Worm (Caenorhabditis elegans) whole organism, L2 larva: ENCODE measurements around the gene pigc-1.

Experiments
- Y55F3AM.14 ChIP-seq: fragments of 200-800 bp; sonication (Bioruptor generic); optimal IDR thresholded peaks from 2 replicates; lab custom pipeline; 2018; ENCODE audit warnings: mild to moderate bottlenecking, missing genetic modification characterization, missing compliant biosample characterization
- elt-3 ChIP-seq: sonication (generic microtip); optimal IDR thresholded peaks from 2 replicates; lab custom pipeline; 2017; ENCODE audit warnings: missing biosample characterization, missing genetic modification characterization
- unc-39 ChIP-seq: fragments of 150-350 bp; optimal IDR thresholded peaks from 2 replicates; lab custom pipeline; 2014; ENCODE audit warnings: missing biosample characterization, missing genetic modification characterization
- zag-1 ChIP-seq: fragments of 150-350 bp; optimal IDR thresholded peaks from 2 replicates; lab custom pipeline; 2014; ENCODE audit warnings: missing biosample characterization, missing genetic modification characterization

- TF ChIP-seq zag-1 (tag; lab: Kevin White, UChicago), result no peak
- no peak for TF ChIP-seq Y55F3AM.14 (GFP tag; lab: Kevin White, UChicago)
- TF ChIP-seq unc-39 (tag; lab: Kevin White, UChicago), result no peak
- TF ChIP-seq elt-3, result no peak
Observed at ce11 chrIV:9343102-9343599, at the start of gene pigc-1.
